Worm (Caenorhabditis elegans) whole organism, L3 larva: ENCODE data around the gene ZK856.14.

Experiments used
- R02D3.7 ChIP-seq: fragments of 150-350 bp; optimal IDR thresholded peaks from 2 replicates; lab custom pipeline; 2014; ENCODE audit warnings: missing biosample characterization, missing genetic modification characterization
- ZK546.5 ChIP-seq: sonication (generic microtip); optimal IDR thresholded peaks from 2 replicates; lab custom pipeline; 2017; ENCODE audit warnings: missing biosample characterization, missing genetic modification characterization
- aly-2 ChIP-seq: fragments of 150-350 bp; optimal IDR thresholded peaks from 2 replicates; lab custom pipeline; 2014; ENCODE audit warnings: missing biosample characterization, missing genetic modification characterization
- ama-1 ChIP-seq: fragments of 150-350 bp; optimal IDR thresholded peaks from 2 replicates; lab custom pipeline; 2018
- ceh-16 ChIP-seq: sonication (generic microtip); optimal IDR thresholded peaks from 2 replicates; lab custom pipeline; 2017; ENCODE audit warnings: missing biosample characterization, missing genetic modification characterization
- ceh-28 ChIP-seq: fragments of 150-350 bp; optimal IDR thresholded peaks from 2 replicates; lab custom pipeline; 2014; ENCODE audit warnings: missing biosample characterization, missing genetic modification reagents, missing genetic modification characterization
- ceh-82 ChIP-seq: fragments of 150-350 bp; optimal IDR thresholded peaks from 2 replicates; lab custom pipeline; 2014; ENCODE audit warnings: missing biosample characterization, missing genetic modification characterization
- ceh-9 ChIP-seq: sonication (generic microtip); optimal IDR thresholded peaks from 2 replicates; lab custom pipeline; 2018; ENCODE audit warnings: missing biosample characterization, missing genetic modification characterization
- daf-12 ChIP-seq: fragments of 150-350 bp; optimal IDR thresholded peaks from 2 replicates; lab custom pipeline; 2014; ENCODE audit warnings: missing biosample characterization, missing genetic modification reagents, missing genetic modification characterization
- egl-27 ChIP-seq: sonication (generic microtip); optimal IDR thresholded peaks from 4 replicates; lab custom pipeline; 2017; ENCODE audit warnings: missing biosample characterization, missing genetic modification reagents, missing genetic modification characterization
- elt-2 ChIP-seq: sonication (generic microtip); optimal IDR thresholded peaks from 2 replicates; lab custom pipeline; 2016; ENCODE audit warnings: missing genetic modification reagents, mild to moderate bottlenecking, missing genetic modification characterization, missing compliant biosample characterization
- elt-3 ChIP-seq, 3 experiments: fragments of 150-350 bp in 1 of 3; sonication (generic microtip) in 2 of 3; optimal IDR thresholded peaks; 2 replicates in 2 of 3; 4 replicates in 1 of 3; lab custom pipeline; 2014 to 2017; ENCODE audit warnings: missing biosample characterization in 3 of 3, missing genetic modification characterization in 3 of 3
- eor-1 ChIP-seq, 2 experiments: fragments of 150-350 bp; optimal IDR thresholded peaks; 2 replicates each; lab custom pipeline; 2014 to 2018; ENCODE audit warnings: missing biosample characterization in 2 of 2, missing genetic modification characterization in 2 of 2
- fkh-10 ChIP-seq: sonication (generic microtip); optimal IDR thresholded peaks from 2 replicates; lab custom pipeline; 2017; ENCODE audit warnings: missing biosample characterization, missing genetic modification reagents, missing genetic modification characterization
- fkh-2 ChIP-seq: fragments of 150-350 bp; optimal IDR thresholded peaks from 2 replicates; lab custom pipeline; 2014; ENCODE audit warnings: missing biosample characterization, missing genetic modification reagents, missing genetic modification characterization
- fos-1 ChIP-seq: fragments of 150-350 bp; optimal IDR thresholded peaks from 2 replicates; lab custom pipeline; 2014; ENCODE audit warnings: missing biosample characterization, missing genetic modification characterization
- hmg-11 ChIP-seq: sonication (generic microtip); optimal IDR thresholded peaks from 2 replicates; lab custom pipeline; 2016; ENCODE audit warnings: missing genetic modification characterization, missing compliant biosample characterization
- jun-1 ChIP-seq: fragments of 150-350 bp; optimal IDR thresholded peaks from 2 replicates; lab custom pipeline; 2014; ENCODE audit warnings: missing biosample characterization, missing genetic modification reagents, missing genetic modification characterization
- lin-39 ChIP-seq: fragments of 150-350 bp; optimal IDR thresholded peaks from 2 replicates; lab custom pipeline; 2018; ENCODE audit warnings: missing biosample characterization, missing genetic modification reagents, missing genetic modification characterization
- lsy-12 ChIP-seq: sonication (generic microtip); optimal IDR thresholded peaks from 2 replicates; lab custom pipeline; 2016; ENCODE audit warnings: mild to moderate bottlenecking, missing genetic modification characterization, missing compliant biosample characterization
- mdl-1 ChIP-seq: fragments of 150-350 bp; optimal IDR thresholded peaks from 2 replicates; lab custom pipeline; 2014; ENCODE audit warnings: missing biosample characterization, missing genetic modification characterization
- mml-1 ChIP-seq: fragments of 150-350 bp; sonication (generic microtip); optimal IDR thresholded peaks from 3 replicates; lab custom pipeline; 2014; ENCODE audit warnings: missing biosample characterization, missing genetic modification characterization
- nfya-1 ChIP-seq: sonication (generic microtip); optimal IDR thresholded peaks from 2 replicates; lab custom pipeline; 2017; ENCODE audit warnings: missing genetic modification characterization, mild to moderate bottlenecking, missing compliant biosample characterization, antibody characterized with exemption, moderate library complexity; ENCODE audit not compliant: insufficient read depth
- nhr-11 ChIP-seq: fragments of 150-350 bp; optimal IDR thresholded peaks from 2 replicates; lab custom pipeline; 2014; ENCODE audit warnings: missing biosample characterization, missing genetic modification characterization
- nhr-12 ChIP-seq: fragments of 150-350 bp; optimal IDR thresholded peaks from 2 replicates; lab custom pipeline; 2014; ENCODE audit warnings: missing biosample characterization, missing genetic modification characterization
- nhr-23 ChIP-seq: fragments of 150-350 bp; optimal IDR thresholded peaks from 2 replicates; lab custom pipeline; 2014; ENCODE audit warnings: missing biosample characterization, missing genetic modification reagents, missing genetic modification characterization
- nhr-237 ChIP-seq: fragments of 150-350 bp; optimal IDR thresholded peaks from 2 replicates; lab custom pipeline; 2014; ENCODE audit warnings: missing biosample characterization, missing genetic modification characterization
- nhr-25 ChIP-seq: sonication (generic microtip); optimal IDR thresholded peaks from 2 replicates; lab custom pipeline; 2017; ENCODE audit warnings: missing biosample characterization, missing genetic modification characterization
- nhr-28 ChIP-seq: fragments of 150-350 bp; optimal IDR thresholded peaks from 2 replicates; lab custom pipeline; 2014; ENCODE audit warnings: missing biosample characterization, missing genetic modification characterization
- nhr-43 ChIP-seq: sonication (generic microtip); optimal IDR thresholded peaks from 2 replicates; lab custom pipeline; 2016; ENCODE audit warnings: mild to moderate bottlenecking, missing genetic modification characterization, missing compliant biosample characterization; ENCODE audit not compliant: poor library complexity, severe bottlenecking
- nhr-67 ChIP-seq: fragments of 150-350 bp; optimal IDR thresholded peaks from 2 replicates; lab custom pipeline; 2014; ENCODE audit warnings: missing biosample characterization, missing genetic modification characterization
- nhr-76 ChIP-seq: fragments of 150-350 bp; sonication (generic microtip); optimal IDR thresholded peaks from 5 replicates; lab custom pipeline; 2014; ENCODE audit warnings: missing biosample characterization, missing genetic modification characterization
- nhr-77 ChIP-seq: fragments of 150-350 bp; optimal IDR thresholded peaks from 2 replicates; lab custom pipeline; 2014; ENCODE audit warnings: missing biosample characterization, missing genetic modification characterization
- pha-4 ChIP-seq: fragments of 150-350 bp; optimal IDR thresholded peaks from 2 replicates; lab custom pipeline; 2014; ENCODE audit warnings: missing biosample characterization, missing genetic modification reagents, missing genetic modification characterization
- pqm-1 ChIP-seq: fragments of 150-350 bp; optimal IDR thresholded peaks from 2 replicates; lab custom pipeline; 2017; ENCODE audit warnings: missing biosample characterization, missing genetic modification characterization, inconsistent platforms
- sea-2 ChIP-seq: fragments of 150-350 bp; sonication (generic microtip); optimal IDR thresholded peaks from 4 replicates; lab custom pipeline; 2014; ENCODE audit warnings: missing biosample characterization, missing genetic modification reagents, missing genetic modification characterization
- skn-1 ChIP-seq: fragments of 150-350 bp; optimal IDR thresholded peaks from 2 replicates; lab custom pipeline; 2014; ENCODE audit warnings: missing biosample characterization, missing genetic modification characterization
- snpc-4 ChIP-seq: fragments of 150-350 bp; optimal IDR thresholded peaks from 2 replicates; lab custom pipeline; 2014; ENCODE audit warnings: missing biosample characterization, missing genetic modification characterization
- tbx-2 ChIP-seq: sonication (generic microtip); optimal IDR thresholded peaks from 2 replicates; lab custom pipeline; 2016; ENCODE audit warnings: mild to moderate bottlenecking, missing genetic modification characterization, missing compliant biosample characterization
- unc-39 ChIP-seq: sonication (generic microtip); optimal IDR thresholded peaks from 4 replicates; lab custom pipeline; 2017; ENCODE audit warnings: missing biosample characterization, missing genetic modification characterization
- unc-62 ChIP-seq: fragments of 150-350 bp; sonication (generic microtip); optimal IDR thresholded peaks from 4 replicates; lab custom pipeline; 2014; ENCODE audit warnings: missing biosample characterization, missing genetic modification reagents, missing genetic modification characterization
- zag-1 ChIP-seq: fragments of 150-350 bp; optimal IDR thresholded peaks from 2 replicates; lab custom pipeline; 2014; ENCODE audit warnings: missing biosample characterization, missing genetic modification characterization
- ztf-11 ChIP-seq: fragments of 150-350 bp; optimal IDR thresholded peaks from 2 replicates; lab custom pipeline; 2014; ENCODE audit warnings: missing biosample characterization, missing genetic modification characterization
- ztf-4 ChIP-seq: fragments of 150-350 bp; optimal IDR thresholded peaks from 2 replicates; lab custom pipeline; 2014; ENCODE audit warnings: missing biosample characterization, missing genetic modification characterization

ZK856.14 gene

ce11 chrV:10201913-10202312 is 14.9 kb upstream of the ZK856.14 start, which contains the start of gene ZK856.7:
Gene ZK856.7 (plus strand): TSS chrV:10202098.
- TF ChIP-seq nhr-11 (no peak), nhr-23 (tag; lab: Kevin White, UChicago) (peak; percentile 25)

DNA sequence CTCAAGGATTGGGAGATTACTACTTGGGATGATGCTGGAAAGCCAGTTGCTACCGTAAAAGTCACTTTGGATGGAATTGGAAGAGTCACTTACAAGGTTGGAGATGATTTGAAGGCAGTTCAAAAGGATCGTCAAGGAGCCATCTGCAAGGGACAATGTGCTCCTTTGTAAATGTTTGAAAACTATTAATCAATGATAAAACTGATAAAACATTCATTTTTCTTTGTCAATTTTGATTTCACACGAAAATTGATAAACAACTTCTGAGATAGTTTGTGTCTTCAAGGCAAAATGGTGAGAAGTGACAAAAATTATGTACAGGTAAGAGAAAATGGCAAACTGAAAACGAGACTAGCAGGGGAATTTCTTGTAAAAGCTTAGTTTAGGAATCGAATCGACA is 14.5 kb upstream of the ZK856.14 start:
- TF ChIP-seq aly-2 (tag; lab: Kevin White, UChicago) = no peak
- TF ChIP-seq unc-39 (tag; lab: Kevin White, UChicago) = no peak
- TF ChIP-seq elt-2 (tag; lab: Kevin White, UChicago) = peak; percentile 4
- TF ChIP-seq ama-1 = peak; percentile 18
- no peak for TF ChIP-seq nhr-11
- TF ChIP-seq, all 47 proteins: peak for 2

DNA sequence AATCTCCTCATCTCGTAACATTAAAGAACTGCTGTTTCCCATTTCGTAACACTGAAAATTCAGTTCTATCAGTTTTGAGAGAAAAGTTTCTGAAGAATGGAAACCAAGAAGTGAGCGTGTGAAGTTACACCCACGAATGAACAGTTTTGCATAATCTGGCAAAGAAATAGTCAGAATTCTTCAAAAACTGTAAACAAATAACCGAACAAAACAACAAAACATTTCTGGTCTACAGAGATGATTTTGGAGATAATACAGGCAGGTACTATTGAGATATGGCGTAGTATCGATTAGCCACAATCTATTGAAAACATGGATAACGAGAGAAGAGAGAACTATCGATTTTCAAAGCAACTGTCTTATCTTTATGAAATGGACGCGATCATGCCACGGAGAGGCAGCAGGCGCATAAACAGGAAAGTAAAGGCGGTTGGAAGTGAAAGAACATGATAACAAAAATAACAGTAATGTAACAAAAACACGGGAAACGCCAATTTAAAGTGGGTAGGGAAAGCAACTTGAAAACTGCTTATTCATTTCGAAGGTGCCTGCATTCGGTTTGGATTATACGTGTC is 13.3 kb upstream of the ZK856.14 start, which contains the start of gene chpf-1:
TSS of gene chpf-1 (minus strand) at position 51 of the 575 bp plus-strand sequence.
- TF ChIP-seq snpc-4 (tag; lab: Kevin White, UChicago) = peak; percentile 41
- peak; percentile 86 for TF ChIP-seq ceh-28 (tag; lab: Kevin White, UChicago)
- no peak for TF ChIP-seq zag-1 (tag; lab: Kevin White, UChicago)
- TF ChIP-seq unc-62 (GFP tag; lab: Kevin White, UChicago) = no peak
- TF ChIP-seq nhr-76 (tag; lab: Kevin White, UChicago) = no peak
- TF ChIP-seq elt-2 (tag; lab: Kevin White, UChicago) = peak; percentile 77
- peak; percentile 42 for TF ChIP-seq nhr-23 (tag; lab: Kevin White, UChicago)
- peak in 1 of 3 experiments; percentile 14 for TF ChIP-seq elt-3 (tag; optimal IDR thresholded peaks at IDR 0.05; lab: Kevin White, UChicago)
- TF ChIP-seq nhr-43 (tag; lab: Kevin White, UChicago) = peak; percentile 34
- TF ChIP-seq pqm-1 (tag; lab: Kevin White, UChicago) = peak; percentile 91
- no peak for TF ChIP-seq R02D3.7 (tag; lab: Kevin White, UChicago)
- no peak for TF ChIP-seq fkh-2 (tag; lab: Kevin White, UChicago)

- TF ChIP-seq fkh-10 (peak; percentile 28), fkh-2 (tag; lab: Kevin White, UChicago) (no peak), nhr-77 (tag; lab: Kevin White, UChicago) (no peak), nhr-11 (no peak), sea-2 (no peak), nhr-28 (tag; lab: Kevin White, UChicago) (no peak), egl-27 (no peak), jun-1 (tag; lab: Kevin White, UChicago) (peak; percentile 39), ceh-9 (tag; lab: Kevin White, UChicago) (no peak), nhr-23 (tag; lab: Kevin White, UChicago) (peak; percentile 68), ztf-4 (tag; lab: Kevin White, UChicago) (no peak), aly-2 (tag; lab: Kevin White, UChicago) (no peak), pqm-1 (tag; lab: Kevin White, UChicago) (peak; percentile 30), nhr-43 (tag; lab: Kevin White, UChicago) (peak; percentile 59), unc-39 (tag; lab: Kevin White, UChicago) (no peak), lin-39 (tag; lab: Kevin White, UChicago) (no peak), mdl-1 (tag; lab: Kevin White, UChicago) (no peak), ZK546.5 (tag; lab: Kevin White, UChicago) (no peak), lsy-12 (tag; lab: Kevin White, UChicago) (peak; percentile 68), elt-3 (tag; optimal IDR thresholded peaks at IDR 0.05; lab: Kevin White, UChicago) (no peak), snpc-4 (tag; lab: Kevin White, UChicago) (peak; percentile 60), mml-1 (no peak), unc-62 (GFP tag; lab: Kevin White, UChicago) (no peak), fos-1 (no peak), ceh-28 (tag; lab: Kevin White, UChicago) (peak; percentile 33), elt-2 (tag; lab: Kevin White, UChicago) (peak; percentile 43), nhr-237 (no peak), nhr-76 (tag; lab: Kevin White, UChicago) (no peak), eor-1 (tag; optimal IDR thresholded peaks at IDR 0.05; lab: Kevin White, UChicago) (no peak), pha-4 (tag; lab: Kevin White, UChicago) (peak; percentile 88), hmg-11 (peak; percentile 28), ceh-82 (tag; lab: Kevin White, UChicago) (no peak), skn-1 (tag; lab: Kevin White, UChicago) (no peak), daf-12 (tag; lab: Kevin White, UChicago) (no peak), ztf-11 (no peak), nhr-12 (tag; lab: Kevin White, UChicago) (no peak), tbx-2 (tag; lab: Kevin White, UChicago) (peak; percentile 29), nfya-1 (tag; lab: Kevin White, UChicago) (peak; percentile 61), nhr-67 (tag; lab: Kevin White, UChicago) (no peak), ceh-16 (tag; lab: Kevin White, UChicago) (no peak), R02D3.7 (tag; lab: Kevin White, UChicago) (peak; percentile 86), nhr-25 (tag; lab: Kevin White, UChicago) (no peak)
These were observed 11.9 kb upstream of the ZK856.14 start, which contains the start of the genes ZK856.19 and ZK856.11 for ce11 chrV:10204863-10205338. Gene ZK856.19 (minus strand): TSS chrV:10204913. Gene ZK856.11 (minus strand): TSS chrV:10204938.
